Worm (Caenorhabditis elegans): ENCODE data around the gene set-24.
"Not testable (repeated sequence)": the region's sequence is repeated elsewhere in the genome, so short reads cannot be mapped to it uniquely, and the experiment has no call there.

The set-24 gene

ce11 chrII:12130868-12131267 lies at the start of gene set-24:
Gene set-24, minus strand, starts transcription at chrII:12130968.
- TF ChIP-seq K09A11.1 (tag; optimal IDR thresholded peaks at IDR 0.05; ENCODE audit: insufficient read depth) (no peak), ceh-14 (tag; optimal IDR thresholded peaks at IDR 0.05) (no peak), C08G9.2 (tag; optimal IDR thresholded peaks at IDR 0.05) (no peak), ceh-34 (tag; optimal IDR thresholded peaks at IDR 0.05) (no peak), unc-55 (GFP tag; optimal IDR thresholded peaks at IDR 0.05) (no peak), ahr-1 (tag; optimal IDR thresholded peaks at IDR 0.05) (no peak)

- no peak for TF ChIP-seq pha-2 (tag; optimal IDR thresholded peaks at IDR 0.05)
- peak; percentile 62 for TF ChIP-seq ceh-48 (tag; optimal IDR thresholded peaks at IDR 0.05)
- TF ChIP-seq che-1 (tag; optimal IDR thresholded peaks at IDR 0.05), result no peak
- no peak for TF ChIP-seq gmeb-2 (tag; optimal IDR thresholded peaks at IDR 0.05)
- no peak for TF ChIP-seq zip-5 (tag; optimal IDR thresholded peaks at IDR 0.05)
Measured at ce11 chrII:12176521-12176920, 45.8 kb upstream of the set-24 start.

- TF ChIP-seq ceh-22 (tag; optimal IDR thresholded peaks at IDR 0.05) (no peak), ref-2 (tag; optimal IDR thresholded peaks at IDR 0.05) (no peak), lim-6 (tag; optimal IDR thresholded peaks at IDR 0.05) (peak; percentile 10), dve-1 (tag; optimal IDR thresholded peaks at IDR 0.05) (no peak), ceh-30 (tag; optimal IDR thresholded peaks at IDR 0.05) (no peak), fkh-6 (tag; optimal IDR thresholded peaks at IDR 0.05) (peak; percentile 14), ztf-16 (tag; optimal IDR thresholded peaks at IDR 0.05) (no peak), ceh-45 (GFP tag; IDR thresholded peaks at IDR 0.05) (0 out of 2 replicates have a peak, but pooled peaks have one; percentile 10), C08G9.2 (tag; optimal IDR thresholded peaks at IDR 0.05) (peak; percentile 35), C38D4.7 (GFP tag; optimal IDR thresholded peaks at IDR 0.05) (no peak), ceh-24 (tag; optimal IDR thresholded peaks at IDR 0.05) (no peak), elt-4 (tag; optimal IDR thresholded peaks at IDR 0.05) (peak; percentile 14), elt-2 (tag; optimal IDR thresholded peaks at IDR 0.05) (no peak), ahr-1 (tag; optimal IDR thresholded peaks at IDR 0.05) (no peak)
Measured at ce11 chrII:12175398-12175797, 44.6 kb upstream of the set-24 start.

- TF ChIP-seq ztf-16 (tag; optimal IDR thresholded peaks at IDR 0.05) (no peak), ceh-30 (tag; optimal IDR thresholded peaks at IDR 0.05) (no peak), sdc-2 (tag; optimal IDR thresholded peaks at IDR 0.05) (no peak), tbx-7 (tag; optimal IDR thresholded peaks at IDR 0.05) (no peak)
Measured at ce11 chrII:12172273-12172672, 41.5 kb upstream of the set-24 start, which contains the start of gene rol-1. Gene rol-1, plus strand, starts transcription at chrII:12172573.

ce11 chrII:12169487-12170128 lies 38.8 kb upstream of the set-24 start:
- TF ChIP-seq dve-1 (tag; optimal IDR thresholded peaks at IDR 0.05) (peak; percentile 99), C08G9.2 (tag; optimal IDR thresholded peaks at IDR 0.05) (no peak)

- TF ChIP-seq tbx-7, sox-4, ceh-34 (tag; optimal IDR thresholded peaks at IDR 0.05): not testable (repeated sequence)
Measured at ce11 chrII:12164539-12164938, 33.8 kb upstream of the set-24 start, which contains the start of gene Y57A10A.8. Gene Y57A10A.8, plus strand, starts transcription at chrII:12164839.

ce11 chrII:12162997-12163396 lies 32.2 kb upstream of the set-24 start:
- no peak for TF ChIP-seq nhr-11 (tag; optimal IDR thresholded peaks at IDR 0.05)
- no peak for TF ChIP-seq pag-3 (tag; optimal IDR thresholded peaks at IDR 0.05; ENCODE audit: borderline replicate concordance)
- TF ChIP-seq ceh-9 (tag; optimal IDR thresholded peaks at IDR 0.05), result no peak
- no peak for TF ChIP-seq K02D7.2 (tag; optimal IDR thresholded peaks at IDR 0.05)
- no peak for TF ChIP-seq gmeb-2 (tag; optimal IDR thresholded peaks at IDR 0.05)
